Worm (Caenorhabditis elegans) whole organism, L4 larva: ENCODE data around the gene ifas-2.

ENCODE experiments used
- Y48G9A.11 ChIP-seq: fragments of 200-800 bp; sonication (Bioruptor generic); IDR thresholded peaks from 2 replicates; pipeline ENCODE4 v1.3.6; 2022; ENCODE audit warnings: missing genetic modification reagents, missing genetic modification characterization, missing compliant biosample characterization
- Y75B8A.6 ChIP-seq: fragments of 200-800 bp; sonication (Bioruptor generic); IDR thresholded peaks from 2 replicates; pipeline ENCODE4 v1.3.6; 2022; ENCODE audit warnings: missing genetic modification reagents, missing genetic modification characterization, missing compliant biosample characterization
- dmd-6 ChIP-seq: fragments of 200-800 bp; sonication (Bioruptor generic); IDR thresholded peaks from 2 replicates; pipeline ENCODE4 v1.3.6; 2022; ENCODE audit warnings: missing genetic modification reagents, missing genetic modification characterization, missing compliant biosample characterization
- hlh-11 ChIP-seq: fragments of 200-800 bp; sonication (Bioruptor generic); optimal IDR thresholded peaks from 2 replicates; lab custom pipeline; 2018; ENCODE audit warnings: mild to moderate bottlenecking, missing genetic modification characterization, missing compliant biosample characterization
- nhr-28 ChIP-seq: fragments of 150-350 bp; optimal IDR thresholded peaks from 2 replicates; lab custom pipeline; 2014; ENCODE audit warnings: missing biosample characterization, missing genetic modification characterization
- nhr-77 ChIP-seq: fragments of 150-350 bp; optimal IDR thresholded peaks from 2 replicates; lab custom pipeline; 2014; ENCODE audit warnings: missing biosample characterization, missing genetic modification characterization
- pqm-1 ChIP-seq: sonication (generic microtip); optimal IDR thresholded peaks from 2 replicates; lab custom pipeline; 2017; ENCODE audit warnings: missing biosample characterization, missing genetic modification characterization
- set-16 ChIP-seq: fragments of 200-800 bp; sonication (Bioruptor generic); IDR thresholded peaks from 2 replicates; pipeline ENCODE4 v1.3.6; 2022; ENCODE audit warnings: missing genetic modification reagents, missing genetic modification characterization, missing compliant biosample characterization
- snpc-4 ChIP-seq: fragments of 150-350 bp; optimal IDR thresholded peaks from 2 replicates; lab custom pipeline; 2014; ENCODE audit warnings: missing biosample characterization, missing genetic modification characterization

Gene ifas-2

DNA sequence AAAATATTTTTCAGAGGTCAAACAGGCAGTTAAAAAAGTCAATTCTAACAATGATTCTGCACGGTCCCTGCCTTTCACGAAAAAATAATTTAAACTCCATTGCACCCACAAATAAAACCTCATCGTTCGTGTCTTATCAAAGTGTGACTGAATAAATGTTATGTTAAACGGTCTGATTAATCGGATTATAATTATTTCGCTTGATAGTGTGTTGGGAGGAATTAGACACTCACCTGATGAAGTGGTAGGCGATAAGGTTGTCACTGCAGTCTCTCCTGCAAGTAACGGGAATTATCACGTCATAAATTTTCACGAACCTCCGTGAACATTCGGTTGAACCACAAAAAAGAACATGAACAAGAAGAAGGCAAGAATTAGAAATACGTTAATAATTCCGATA is 48.4 kb downstream of the ifas-2 start:
- no peak for TF ChIP-seq Y75B8A.6 (GFP tag; lab: Robert Waterston, UW)
- no peak for TF ChIP-seq Y48G9A.11 (GFP tag; lab: Robert Waterston, UW)
- TF ChIP-seq pqm-1 = peak; percentile 88
- TF ChIP-seq hlh-11 (tag; lab: Kevin White, UChicago) = peak; percentile 60
- peak; percentile 45 for TF ChIP-seq nhr-28 (tag; lab: Kevin White, UChicago)
- TF ChIP-seq dmd-6 (GFP tag; lab: Robert Waterston, UW) = peak; percentile 74

DNA sequence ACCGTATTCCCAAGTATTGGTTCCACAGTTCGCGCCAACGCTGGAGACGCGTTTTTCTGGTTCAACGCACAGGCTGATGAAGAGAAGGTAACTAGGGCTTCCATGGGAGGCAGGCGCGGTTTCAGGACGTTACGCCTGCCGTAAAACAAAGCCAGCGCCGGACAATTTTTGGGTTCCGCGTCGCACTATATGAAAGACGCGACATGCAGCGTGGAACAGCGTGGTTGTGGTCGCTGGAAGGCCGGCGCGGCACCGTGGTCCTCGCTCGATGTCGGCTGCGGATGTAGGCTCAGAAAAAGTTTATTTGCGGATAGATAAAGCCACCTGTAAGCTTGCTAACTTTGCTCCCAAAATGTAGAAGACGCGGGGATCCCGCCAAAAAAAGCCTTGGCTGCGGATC is 50.3 kb downstream of the ifas-2 start:
- TF ChIP-seq set-16 (GFP tag; lab: Robert Waterston, UW) (peak; percentile 59), snpc-4 (tag; lab: Kevin White, UChicago) (no peak), nhr-77 (tag; lab: Kevin White, UChicago) (no peak)
- TF ChIP-seq, all 104 proteins: peak for 1
